Fruit fly (Drosophila melanogaster): ENCODE data around the gene subdued.
A peak's percentile ranks its signal among the peaks of the same experiment; 100 is the strongest.

The subdued gene

DNA sequence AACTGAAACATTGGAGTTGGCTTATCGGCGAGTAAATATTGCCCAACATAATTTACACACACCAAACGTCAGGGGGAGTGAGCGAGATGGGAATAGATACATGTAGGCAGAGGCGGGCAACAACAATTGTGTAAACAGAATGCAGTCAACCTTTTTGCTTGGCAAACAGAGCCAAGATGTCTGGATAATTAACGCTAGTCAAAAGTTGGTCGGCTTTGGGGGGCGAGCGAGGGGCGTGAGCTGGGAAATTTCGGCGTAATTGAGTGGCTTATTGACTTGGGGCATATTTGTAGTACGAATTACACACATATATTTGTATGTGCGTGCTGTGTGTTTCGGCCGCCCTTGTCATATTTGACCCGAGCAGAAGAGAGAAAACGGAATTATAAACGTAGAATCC is 57.7 kb downstream of the subdued start (continued):
- TF ChIP-seq CG16813 (GFP tag; IDR thresholded peaks at IDR 0.05; ENCODE audit: partially characterized antibody) (no peak), gem (tag; optimal IDR thresholded peaks at IDR 0.05) (peak; percentile 82), CG33557 (GFP tag; optimal IDR thresholded peaks at IDR 0.05) (peak; percentile 95), Atf6 (GFP tag; IDR thresholded peaks at IDR 0.05) (peak; percentile 61; the same call in 1 of the 2 replicates), NK7.1 (GFP tag; optimal IDR thresholded peaks at IDR 0.05) (peak; percentile 75), CG16863 (GFP tag; optimal IDR thresholded peaks at IDR 0.05) (peak; percentile 84), tx (GFP tag; optimal IDR thresholded peaks at IDR 0.05) (peak; percentile 50), Taf1 (GFP tag; IDR thresholded peaks at IDR 0.05) (no peak), hkb (optimal IDR thresholded peaks at IDR 0.05) (no peak), hkb (GFP tag; IDR thresholded peaks at IDR 0.05) (peak; percentile 83), ems (GFP tag; optimal IDR thresholded peaks at IDR 0.05) (peak; percentile 57), CG4854 (GFP tag; optimal IDR thresholded peaks at IDR 0.05) (peak; percentile 72), CG8765 (GFP tag; IDR thresholded peaks at IDR 0.05) (no peak), CG15514 (GFP tag; optimal IDR thresholded peaks at IDR 0.05) (peak; percentile 73), az2 (GFP tag; optimal IDR thresholded peaks at IDR 0.05) (peak; percentile 7), jigr1 (GFP tag; IDR thresholded peaks at IDR 0.05) (no peak), Vsx1 (GFP tag; optimal IDR thresholded peaks at IDR 0.05) (peak; percentile 92), emc (GFP tag; optimal IDR thresholded peaks at IDR 0.05) (no peak), Eip74EF (GFP tag; optimal IDR thresholded peaks at IDR 0.05) (peak in 1 of 2 experiments; percentile 56), Trl (optimal IDR thresholded peaks at IDR 0.05) (no peak), Trl (GFP tag; optimal IDR thresholded peaks at IDR 0.05) (peak; percentile 87), gfzf (GFP tag; optimal IDR thresholded peaks at IDR 0.05) (no peak), CG2202 (tag; optimal IDR thresholded peaks at IDR 0.05) (peak; percentile 96), zfh1 (GFP tag; IDR thresholded peaks at IDR 0.05) (peak; percentile 80), CG3407 (GFP tag; optimal IDR thresholded peaks at IDR 0.05) (peak; percentile 95), CG17612 (GFP tag; IDR thresholded peaks at IDR 0.05) (peak; percentile 46; the same call in 1 of the 2 replicates), ftz-f1 (GFP tag; optimal IDR thresholded peaks at IDR 0.05) (peak; percentile 17), NFAT (GFP tag; IDR thresholded peaks at IDR 0.05) (no peak), inv (GFP tag; IDR thresholded peaks at IDR 0.05; ENCODE audit: partially characterized antibody) (no peak), Opbp (GFP tag; IDR thresholded peaks at IDR 0.05; ENCODE audit: partially characterized antibody) (no peak), Antp (GFP tag; optimal IDR thresholded peaks at IDR 0.05) (peak; percentile 67), CG32772 (GFP tag; IDR thresholded peaks at IDR 0.05) (no peak), slp2 (GFP tag; optimal IDR thresholded peaks at IDR 0.05) (peak; percentile 68), CG11398 (GFP tag; optimal IDR thresholded peaks at IDR 0.05) (peak; percentile 92), Awh (GFP tag; IDR thresholded peaks at IDR 0.05) (no peak; the same call in none of the 2 replicates), CG8944 (GFP tag; optimal IDR thresholded peaks at IDR 0.05) (peak; percentile 77), CG8290 (GFP tag; optimal IDR thresholded peaks at IDR 0.05) (peak; percentile 87), CG8290 (tag; optimal IDR thresholded peaks at IDR 0.05) (peak; percentile 86 to 94), CG9215 (GFP tag; IDR thresholded peaks at IDR 0.05) (no peak), CG34422 (GFP tag; IDR thresholded peaks at IDR 0.05) (0 out of 3 replicates have a peak, but pooled peaks have one; percentile 39), fd64A (GFP tag; optimal IDR thresholded peaks at IDR 0.05) (peak; percentile 97), Scr (GFP tag; IDR thresholded peaks at IDR 0.05; ENCODE audit: partially characterized antibody) (no peak), sens (GFP tag) (peak; percentile 98), ssp (GFP tag; IDR thresholded peaks at IDR 0.05) (peak; percentile 39; the same call in 1 of the 2 replicates), Mes4 (GFP tag; optimal IDR thresholded peaks at IDR 0.05) (peak; percentile 85), Bgb (GFP tag; IDR thresholded peaks at IDR 0.05; ENCODE audit: partially characterized antibody) (no peak), trem (tag; optimal IDR thresholded peaks at IDR 0.05) (peak; percentile 79), Oli (tag; optimal IDR thresholded peaks at IDR 0.05) (peak; percentile 68), GATAe (GFP tag; conservative IDR thresholded peaks at IDR 0.05) (no peak), ERR (GFP tag; optimal IDR thresholded peaks at IDR 0.05) (no peak), CG6854 (GFP tag; optimal IDR thresholded peaks at IDR 0.05) (peak; percentile 84), mam (GFP tag; optimal IDR thresholded peaks at IDR 0.05) (peak; percentile 31)

Data from whole organism, embryonic.